Worm (Caenorhabditis elegans) whole organism, L2 larva: ENCODE measurements around the gene saeg-1.
A peak's percentile ranks its signal among the peaks of the same experiment; 100 is the strongest.

Experiments used
- C34F6.9 ChIP-seq: fragments of 150-350 bp; optimal IDR thresholded peaks from 2 replicates; lab custom pipeline; 2014; ENCODE audit warnings: missing biosample characterization, missing genetic modification characterization
- F13H6.1 ChIP-seq: sonication (generic microtip); optimal IDR thresholded peaks from 2 replicates; lab custom pipeline; 2016; ENCODE audit warnings: missing genetic modification characterization, missing compliant biosample characterization
- Y55F3AM.14 ChIP-seq: fragments of 200-800 bp; sonication (Bioruptor generic); optimal IDR thresholded peaks from 2 replicates; lab custom pipeline; 2018; ENCODE audit warnings: mild to moderate bottlenecking, missing genetic modification characterization, missing compliant biosample characterization
- alr-1 ChIP-seq: fragments of 150-350 bp; optimal IDR thresholded peaks from 2 replicates; lab custom pipeline; 2014; ENCODE audit warnings: missing biosample characterization, missing genetic modification characterization
- aly-2 ChIP-seq: fragments of 150-350 bp; optimal IDR thresholded peaks from 2 replicates; lab custom pipeline; 2014; ENCODE audit warnings: missing biosample characterization, missing genetic modification characterization
- ama-1 ChIP-seq: fragments of 150-350 bp; optimal IDR thresholded peaks from 2 replicates; lab custom pipeline; 2018; ENCODE audit warnings: inconsistent platforms
- blmp-1 ChIP-seq: sonication (generic microtip); optimal IDR thresholded peaks from 2 replicates; lab custom pipeline; 2017; ENCODE audit warnings: missing genetic modification characterization, mild to moderate bottlenecking, missing compliant biosample characterization, antibody characterized with exemption, moderate library complexity; ENCODE audit not compliant: insufficient read depth
- ceh-16 ChIP-seq: fragments of 150-350 bp; optimal IDR thresholded peaks from 2 replicates; lab custom pipeline; 2014; ENCODE audit warnings: missing biosample characterization, missing genetic modification characterization
- ceh-82 ChIP-seq: fragments of 150-350 bp; optimal IDR thresholded peaks from 2 replicates; lab custom pipeline; 2014; ENCODE audit warnings: missing biosample characterization, missing genetic modification characterization
- crh-2 ChIP-seq: sonication (generic microtip); optimal IDR thresholded peaks from 2 replicates; lab custom pipeline; 2017; ENCODE audit warnings: missing biosample characterization, missing genetic modification characterization
- elt-1 ChIP-seq: fragments of 150-350 bp; optimal IDR thresholded peaks from 2 replicates; lab custom pipeline; 2014; ENCODE audit warnings: missing biosample characterization, missing genetic modification characterization
- elt-3 ChIP-seq: sonication (generic microtip); optimal IDR thresholded peaks from 2 replicates; lab custom pipeline; 2017; ENCODE audit warnings: missing biosample characterization, missing genetic modification characterization
- fos-1 ChIP-seq: fragments of 150-350 bp; optimal IDR thresholded peaks from 2 replicates; lab custom pipeline; 2014; ENCODE audit warnings: missing biosample characterization, missing genetic modification characterization
- gmeb-1 ChIP-seq: fragments of 150-350 bp; optimal IDR thresholded peaks from 2 replicates; lab custom pipeline; 2014; ENCODE audit warnings: missing biosample characterization, missing genetic modification characterization
- lin-11 ChIP-seq: fragments of 150-350 bp; sonication (generic microtip); optimal IDR thresholded peaks from 2 replicates; lab custom pipeline; 2014; ENCODE audit warnings: missing biosample characterization, missing genetic modification characterization, inconsistent platforms, mixed read lengths
- lsy-2 ChIP-seq, 2 experiments: fragments of 150-350 bp in 1 of 2; sonication (generic microtip) in 1 of 2; optimal IDR thresholded peaks; 2 replicates each; lab custom pipeline; 2014 to 2017; ENCODE audit warnings: missing biosample characterization in 2 of 2, missing genetic modification characterization in 2 of 2
- mab-5 ChIP-seq: fragments of 150-350 bp; optimal IDR thresholded peaks from 2 replicates; lab custom pipeline; 2014; ENCODE audit warnings: missing biosample characterization, missing genetic modification characterization
- mdl-1 ChIP-seq, 2 experiments: fragments of 150-350 bp in 1 of 2; sonication (generic microtip) in 1 of 2; optimal IDR thresholded peaks; 2 replicates each; lab custom pipeline; 2017; ENCODE audit warnings: missing biosample characterization in 2 of 2, missing genetic modification characterization in 2 of 2
- nhr-129 ChIP-seq: fragments of 150-350 bp; optimal IDR thresholded peaks from 2 replicates; lab custom pipeline; 2014; ENCODE audit warnings: missing biosample characterization, missing genetic modification characterization
- nhr-21 ChIP-seq: fragments of 150-350 bp; optimal IDR thresholded peaks from 2 replicates; lab custom pipeline; 2014; ENCODE audit warnings: missing biosample characterization, missing genetic modification characterization
- nhr-23 ChIP-seq: fragments of 150-350 bp; optimal IDR thresholded peaks from 2 replicates; lab custom pipeline; 2014; ENCODE audit warnings: missing biosample characterization, missing genetic modification reagents, missing genetic modification characterization
- nhr-237 ChIP-seq: fragments of 150-350 bp; optimal IDR thresholded peaks from 2 replicates; lab custom pipeline; 2014; ENCODE audit warnings: missing biosample characterization, missing genetic modification characterization
- nhr-25 ChIP-seq: fragments of 150-350 bp; sonication (generic microtip); optimal IDR thresholded peaks from 3 replicates; lab custom pipeline; 2014; ENCODE audit warnings: missing biosample characterization, missing genetic modification characterization
- sem-4 ChIP-seq: fragments of 150-350 bp; optimal IDR thresholded peaks from 2 replicates; lab custom pipeline; 2014; ENCODE audit warnings: missing biosample characterization, missing genetic modification reagents, missing genetic modification characterization
- sma-3 ChIP-seq: sonication (generic microtip); optimal IDR thresholded peaks from 2 replicates; lab custom pipeline; 2016; ENCODE audit warnings: missing genetic modification reagents, missing genetic modification characterization, missing compliant biosample characterization
- sma-9 ChIP-seq, 2 experiments: fragments of 150-350 bp in 1 of 2; sonication (generic microtip) in 1 of 2; optimal IDR thresholded peaks; 2 replicates each; lab custom pipeline; 2014 to 2016; ENCODE audit warnings: missing genetic modification characterization in 2 of 2, mild to moderate bottlenecking in 1 of 2, missing biosample characterization in 1 of 2, missing compliant biosample characterization in 1 of 2, missing genetic modification reagents in 1 of 2, moderate library complexity in 1 of 2
- snpc-4 ChIP-seq: fragments of 150-350 bp; optimal IDR thresholded peaks from 2 replicates; lab custom pipeline; 2014; ENCODE audit warnings: missing biosample characterization, missing genetic modification characterization
- unc-55 ChIP-seq: fragments of 150-350 bp; sonication (generic microtip); optimal IDR thresholded peaks from 3 replicates; lab custom pipeline; 2014; ENCODE audit warnings: missing biosample characterization, missing genetic modification reagents, missing genetic modification characterization
- unc-62 ChIP-seq: fragments of 150-350 bp; optimal IDR thresholded peaks from 2 replicates; lab custom pipeline; 2014; ENCODE audit warnings: missing biosample characterization, missing genetic modification reagents, missing genetic modification characterization
- ztf-1 ChIP-seq: fragments of 200-800 bp; sonication (Bioruptor generic); conservative IDR thresholded peaks from 2 replicates; pipeline ENCODE4 v1.3.6; 2022; ENCODE audit warnings: missing genetic modification characterization, missing compliant biosample characterization
- ztf-11 ChIP-seq: sonication (generic microtip); optimal IDR thresholded peaks from 2 replicates; lab custom pipeline; 2017; ENCODE audit warnings: missing biosample characterization, missing genetic modification characterization
- ztf-4 ChIP-seq: fragments of 150-350 bp; optimal IDR thresholded peaks from 2 replicates; lab custom pipeline; 2014; ENCODE audit warnings: missing biosample characterization, missing genetic modification characterization

saeg-1 gene

DNA sequence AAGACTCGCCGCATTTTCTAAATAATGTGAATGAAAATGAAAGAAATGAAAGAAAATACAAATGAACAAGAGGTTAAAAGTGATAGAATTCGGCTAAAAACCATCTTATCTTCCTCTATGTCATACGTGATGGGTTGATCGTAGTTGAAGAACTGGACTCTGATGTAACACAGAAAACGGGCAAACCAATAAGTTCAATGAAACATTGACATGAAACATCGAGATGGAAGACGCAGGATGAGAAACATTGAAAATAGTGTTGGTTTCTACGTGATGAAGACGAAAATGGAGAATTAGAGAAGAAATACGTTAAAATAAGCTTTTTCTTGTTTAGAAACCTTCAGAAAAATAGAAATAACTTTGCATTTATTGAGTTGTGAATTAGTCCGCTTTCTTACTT is 25.5 kb upstream of the saeg-1 start, which contains the start of gene F32D8.12:
TSS of gene F32D8.12 (minus strand) at position 48 of the 400 bp plus-strand sequence.
- TF ChIP-seq ztf-11 (tag; lab: Kevin White, UChicago) (no peak), elt-3 (tag; lab: Kevin White, UChicago) (no peak), F13H6.1 (peak; percentile 16), C34F6.9 (tag; lab: Kevin White, UChicago) (peak; percentile 49), ceh-16 (tag; lab: Kevin White, UChicago) (no peak), mab-5 (no peak), fos-1 (tag; lab: Kevin White, UChicago) (peak; percentile 61), sma-9 (GFP tag; optimal IDR thresholded peaks at IDR 0.05; lab: Kevin White, UChicago) (peak; percentile 18), sma-9 (tag; optimal IDR thresholded peaks at IDR 0.05; lab: Kevin White, UChicago) (no peak), gmeb-1 (tag; lab: Kevin White, UChicago) (peak; percentile 51), sma-3 (GFP tag; lab: Kevin White, UChicago) (peak; percentile 6), ceh-82 (no peak), alr-1 (tag; lab: Kevin White, UChicago) (no peak), crh-2 (tag; lab: Kevin White, UChicago) (peak; percentile 34), nhr-21 (tag; lab: Kevin White, UChicago) (peak; percentile 64), nhr-25 (tag; lab: Kevin White, UChicago) (peak; percentile 42), lsy-2 (tag; optimal IDR thresholded peaks at IDR 0.05; lab: Kevin White, UChicago) (peak in 1 of 2 experiments; percentile 55), unc-55 (GFP tag; lab: Kevin White, UChicago) (peak; percentile 20), blmp-1 (tag; lab: Kevin White, UChicago) (peak; percentile 13), nhr-129 (tag; lab: Kevin White, UChicago) (peak; percentile 73), snpc-4 (tag; lab: Kevin White, UChicago) (no peak)
- TF ChIP-seq, all 48 proteins: peak for 13

DNA sequence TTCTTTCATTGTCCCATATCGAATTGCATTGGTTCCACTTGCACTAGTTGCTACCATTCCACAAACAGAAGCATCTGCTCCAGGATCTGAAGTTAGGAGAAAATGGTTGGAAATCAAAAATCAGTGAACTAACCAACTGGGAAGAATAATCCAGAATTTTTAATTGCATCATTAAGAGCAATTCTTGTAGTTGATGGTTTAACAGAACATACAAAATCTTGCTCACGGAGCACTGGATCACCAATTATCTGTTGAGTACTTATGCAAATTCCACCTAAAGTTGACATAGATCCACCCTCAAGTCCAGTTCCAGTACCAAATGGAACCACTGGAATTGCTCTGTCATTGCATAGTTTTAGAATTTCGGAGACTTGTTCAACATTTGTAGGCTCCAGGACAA is 24.3 kb upstream of the saeg-1 start:
- TF ChIP-seq ztf-11 (tag; lab: Kevin White, UChicago) (no peak), unc-62 (no peak), lsy-2 (tag; optimal IDR thresholded peaks at IDR 0.05; lab: Kevin White, UChicago) (no peak), alr-1 (tag; lab: Kevin White, UChicago) (no peak), mdl-1 (tag; optimal IDR thresholded peaks at IDR 0.05; lab: Kevin White, UChicago) (no peak), ceh-16 (tag; lab: Kevin White, UChicago) (no peak), lin-11 (tag; lab: Kevin White, UChicago) (no peak), ama-1 (lab: Kevin White, UChicago) (peak; percentile 47)

DNA sequence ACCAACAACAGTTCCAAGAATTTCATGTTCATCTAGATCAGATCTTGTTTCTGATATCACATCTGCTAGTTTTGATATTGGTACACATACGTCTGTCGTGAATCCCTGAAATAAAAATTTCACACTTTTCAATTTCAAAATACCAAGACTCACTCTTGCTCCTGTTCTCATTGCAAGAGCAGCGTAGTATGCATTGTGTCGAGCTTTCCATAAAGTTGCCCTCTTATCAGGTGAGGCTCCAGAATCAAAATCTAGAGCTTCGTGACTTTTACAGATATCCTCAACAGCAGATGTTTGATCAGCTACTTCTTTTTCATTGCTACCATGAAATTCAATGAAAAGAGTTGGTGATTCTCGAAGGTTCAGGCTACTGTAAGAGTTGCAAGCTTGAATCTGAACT is 23.5 kb upstream of the saeg-1 start, which contains the start of gene F32D8.11:
TSS of gene F32D8.11 (minus strand) at position 101 of the 400 bp plus-strand sequence.
- TF ChIP-seq lsy-2 (tag; optimal IDR thresholded peaks at IDR 0.05; lab: Kevin White, UChicago) = no peak
- no peak for TF ChIP-seq ztf-1 (GFP tag; lab: Robert Waterston, UW)
- TF ChIP-seq elt-1 (tag; lab: Kevin White, UChicago) = no peak
- no peak for TF ChIP-seq sem-4 (tag; lab: Kevin White, UChicago)
- TF ChIP-seq, all 48 proteins: peak for 0

DNA sequence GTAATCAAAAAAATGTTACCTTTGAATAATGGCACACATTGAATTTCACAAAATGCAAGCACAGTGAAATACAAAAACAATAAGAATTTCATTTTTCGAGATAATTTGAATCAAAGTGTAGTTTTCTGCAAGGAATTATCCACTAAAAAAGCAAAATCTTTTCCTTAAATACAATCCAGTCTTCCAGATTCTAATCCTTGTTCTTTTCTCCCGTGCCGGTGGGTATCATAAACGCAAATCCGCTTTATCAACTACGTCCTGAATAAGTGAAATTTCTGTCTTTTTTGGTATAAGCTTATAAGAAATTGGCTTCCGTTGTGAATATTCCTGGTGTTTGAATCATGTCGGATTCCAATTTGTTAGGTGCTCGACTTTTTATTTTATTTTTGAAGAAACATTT is 22.7 kb upstream of the saeg-1 start:
- TF ChIP-seq sma-9 (GFP tag; optimal IDR thresholded peaks at IDR 0.05; lab: Kevin White, UChicago) = peak; percentile 11
- TF ChIP-seq sma-9 (tag; optimal IDR thresholded peaks at IDR 0.05; lab: Kevin White, UChicago) = no peak
- TF ChIP-seq elt-1 (tag; lab: Kevin White, UChicago) = no peak
- no peak for TF ChIP-seq lin-11 (tag; lab: Kevin White, UChicago)
- no peak for TF ChIP-seq ztf-4
- TF ChIP-seq nhr-23 (tag; lab: Kevin White, UChicago) = no peak
- TF ChIP-seq, all 48 proteins: peak for 1

DNA sequence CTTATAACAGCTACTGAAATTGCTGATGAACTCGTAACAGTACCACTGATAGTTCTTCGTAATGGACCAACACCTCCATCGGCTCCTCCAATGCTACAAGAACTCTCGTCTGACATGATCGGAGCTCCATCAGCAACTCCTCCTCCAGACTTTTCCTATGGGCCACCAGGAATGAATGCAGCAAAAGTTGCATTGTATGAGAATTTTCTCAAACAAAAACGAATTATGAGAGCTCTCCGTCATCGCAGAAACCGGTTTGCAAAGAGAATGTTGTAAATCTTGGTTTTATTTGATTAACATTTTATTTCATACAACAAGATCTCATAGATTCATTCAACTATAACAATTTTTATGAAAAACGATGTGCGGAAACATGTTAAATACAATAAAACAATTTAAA is 22.1 kb upstream of the saeg-1 start:
- TF ChIP-seq Y55F3AM.14 = peak; percentile 83
- no peak for TF ChIP-seq lin-11 (tag; lab: Kevin White, UChicago)
- no peak for TF ChIP-seq nhr-23 (tag; lab: Kevin White, UChicago)
- no peak for TF ChIP-seq aly-2 (tag; lab: Kevin White, UChicago)
- TF ChIP-seq nhr-237 (tag; lab: Kevin White, UChicago) = no peak
